Fruit fly (Drosophila melanogaster): ENCODE results near the gene CG32687.

The CG32687 gene

DNA sequence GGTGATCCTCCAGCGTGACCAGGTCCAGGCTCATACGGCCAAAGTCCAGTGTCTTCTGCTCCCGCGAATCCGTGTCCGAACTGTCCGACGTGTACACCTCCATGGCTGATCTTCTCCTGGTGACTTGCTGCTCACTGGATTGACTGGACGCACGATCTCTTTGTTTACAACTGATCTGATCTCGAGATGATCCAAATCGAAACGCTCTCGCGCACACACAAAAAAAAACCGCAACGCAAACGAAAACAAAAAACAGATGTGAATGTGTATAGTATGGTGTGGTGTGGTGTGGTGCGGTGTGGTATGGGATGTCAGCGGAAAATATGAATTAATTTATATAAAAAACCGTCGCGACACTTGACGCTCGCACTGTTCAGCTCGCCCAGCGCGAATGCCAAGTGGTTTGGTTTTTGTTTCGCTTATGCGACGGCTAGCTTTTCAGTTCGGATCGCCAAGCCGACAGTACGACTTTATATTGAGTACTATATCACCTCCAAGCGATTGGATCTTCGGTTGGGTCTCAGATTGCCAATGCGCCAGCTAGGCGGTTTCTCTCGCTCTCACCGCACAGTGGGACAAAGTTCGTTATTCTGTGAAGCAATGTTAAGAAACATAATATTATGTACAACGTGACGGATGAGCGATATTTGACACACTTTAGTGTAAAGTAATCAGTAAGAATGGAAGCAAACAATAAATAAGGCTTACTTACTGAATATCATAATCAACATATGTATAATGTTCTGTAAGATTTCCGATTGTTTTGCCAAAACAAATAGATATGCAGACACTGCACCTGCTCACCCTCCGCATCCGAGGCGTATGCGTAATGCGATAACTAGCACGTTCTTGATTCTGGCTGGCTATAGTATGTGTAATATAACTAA, 618 bp downstream of the CG32687 start (continued):
- TF ChIP-seq CG7271 (tag; optimal IDR thresholded peaks at IDR 0.05) (no peak), CG18262 (tag; optimal IDR thresholded peaks at IDR 0.05) (peak; percentile 42), dimm (GFP tag; IDR thresholded peaks at IDR 0.05) (no peak), CG31365 (tag; optimal IDR thresholded peaks at IDR 0.05) (peak; percentile 42), fd96Cb (tag; optimal IDR thresholded peaks at IDR 0.05) (peak; percentile 30), Lhr (GFP tag; optimal IDR thresholded peaks at IDR 0.05) (no peak), inv (GFP tag; IDR thresholded peaks at IDR 0.05; ENCODE audit: partially characterized antibody) (0 out of 2 replicates have a peak, but pooled peaks have one; percentile 14), CG5953 (GFP tag; IDR thresholded peaks at IDR 0.05) (no peak), bab2 (GFP tag; optimal IDR thresholded peaks at IDR 0.05) (peak; percentile 50), bbx (GFP tag; IDR thresholded peaks at IDR 0.05; ENCODE audit: partially characterized antibody) (no peak), tap (tag; optimal IDR thresholded peaks at IDR 0.05) (peak; percentile 46), eyg (GFP tag; optimal IDR thresholded peaks at IDR 0.05) (peak; percentile 32), zfh1 (GFP tag; IDR thresholded peaks at IDR 0.05) (no peak), NC2α (GFP tag; optimal IDR thresholded peaks at IDR 0.05) (no peak), C15 (GFP tag; IDR thresholded peaks at IDR 0.05) (0 out of 3 replicates have a peak, but pooled peaks have one; percentile 15), HLH54F (GFP tag; optimal IDR thresholded peaks at IDR 0.05) (peak; percentile 13), so (GFP tag; IDR thresholded peaks at IDR 0.05) (0 out of 3 replicates have a peak, but pooled peaks have one; percentile 18), CG9609 (GFP tag; optimal IDR thresholded peaks at IDR 0.05) (peak; percentile 24), Bdp1 (GFP tag; optimal IDR thresholded peaks at IDR 0.05) (peak; percentile 7), CG14014 (GFP tag; IDR thresholded peaks at IDR 0.05) (peak; percentile 37; the same call in 1 of the 2 replicates), tx (GFP tag; optimal IDR thresholded peaks at IDR 0.05) (peak; percentile 17), row (GFP tag; IDR thresholded peaks at IDR 0.05) (peak; percentile 88), CG2116 (GFP tag; optimal IDR thresholded peaks at IDR 0.05) (no peak), Bteb2 (GFP tag; optimal IDR thresholded peaks at IDR 0.05) (peak; percentile 22), CG33213 (GFP tag; optimal IDR thresholded peaks at IDR 0.05) (no peak), grn (GFP tag; optimal IDR thresholded peaks at IDR 0.05) (peak; percentile 44), CG11398 (GFP tag; optimal IDR thresholded peaks at IDR 0.05) (no peak), Mes4 (GFP tag; optimal IDR thresholded peaks at IDR 0.05) (no peak), nau (GFP tag; optimal IDR thresholded peaks at IDR 0.05) (no peak), Drgx (GFP tag; IDR thresholded peaks at IDR 0.05) (peak; percentile 76), repo (GFP tag; optimal IDR thresholded peaks at IDR 0.05) (peak; percentile 48), Hr51 (GFP tag; optimal IDR thresholded peaks at IDR 0.05) (peak; percentile 43 to 76), schlank (tag; optimal IDR thresholded peaks at IDR 0.05) (peak; percentile 65), Atf6 (GFP tag; IDR thresholded peaks at IDR 0.05) (peak; percentile 69), CG5180 (GFP tag; optimal IDR thresholded peaks at IDR 0.05) (no peak), HHEX (GFP tag; optimal IDR thresholded peaks at IDR 0.05) (peak; percentile 34), E2f2 (GFP tag; IDR thresholded peaks at IDR 0.05) (peak; percentile 51; the same call in 1 of the 2 replicates), CG1832 (GFP tag; optimal IDR thresholded peaks at IDR 0.05) (no peak), Kr (GFP tag; optimal IDR thresholded peaks at IDR 0.05) (no peak), gro (GFP tag; optimal IDR thresholded peaks at IDR 0.05) (peak; percentile 53), Awh (GFP tag; IDR thresholded peaks at IDR 0.05) (no peak), hth (optimal IDR thresholded peaks at IDR 0.05) (no peak), org-1 (GFP tag; optimal IDR thresholded peaks at IDR 0.05) (peak; percentile 65), trh (GFP tag; optimal IDR thresholded peaks at IDR 0.05) (no peak), aop (GFP tag; IDR thresholded peaks at IDR 0.05) (no peak), Fer1 (GFP tag; optimal IDR thresholded peaks at IDR 0.05) (peak; percentile 86), Stat92E (GFP tag; optimal IDR thresholded peaks at IDR 0.05) (no peak), lilli (GFP tag; optimal IDR thresholded peaks at IDR 0.05) (peak; percentile 77), CG10209 (GFP tag; optimal IDR thresholded peaks at IDR 0.05) (peak; percentile 71)
